Fruit fly (Drosophila melanogaster): Measurements from ENCODE around the gene Dysb.
A peak's percentile ranks its signal among the peaks of the same experiment; 100 is the strongest.

The Dysb gene

DNA sequence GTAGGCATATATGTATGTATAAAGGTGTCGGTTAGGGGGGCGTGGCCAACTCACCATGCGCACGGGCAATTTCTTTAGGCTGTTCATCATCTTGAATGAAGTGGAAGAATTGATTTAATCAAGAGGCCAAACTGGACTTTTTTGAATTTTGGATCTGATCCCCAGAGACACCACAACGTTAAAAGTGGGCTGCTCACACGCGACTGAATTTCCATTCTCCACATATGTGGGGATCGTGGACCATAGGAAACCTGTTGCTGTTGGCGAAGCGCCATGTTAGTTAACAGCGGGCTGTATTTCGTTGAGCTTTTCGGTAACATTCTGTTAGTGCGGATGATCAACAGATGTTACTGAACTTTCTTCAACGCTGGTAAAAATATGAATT is 30.5 kb downstream of the Dysb start, which contains the start of gene CG3902 (continued):
- TF ChIP-seq B-H2 (GFP tag; optimal IDR thresholded peaks at IDR 0.05) (peak; percentile 71), bowl (GFP tag; IDR thresholded peaks at IDR 0.05) (no peak), lbe (GFP tag; optimal IDR thresholded peaks at IDR 0.05) (peak; percentile 32), Eip74EF (GFP tag; optimal IDR thresholded peaks at IDR 0.05) (peak in 1 of 2 experiments; percentile 19), Rfx (GFP tag; IDR thresholded peaks at IDR 0.05) (peak; percentile 44; the same call in 1 of the 2 replicates), CG12659 (GFP tag; optimal IDR thresholded peaks at IDR 0.05) (peak; percentile 49), otp (GFP tag; IDR thresholded peaks at IDR 0.05) (no peak), lab (GFP tag; optimal IDR thresholded peaks at IDR 0.05) (peak; percentile 65), onecut (GFP tag; IDR thresholded peaks at IDR 0.05) (peak; percentile 31), nerfin-1 (tag; optimal IDR thresholded peaks at IDR 0.05) (peak; percentile 6), scrt (GFP tag; optimal IDR thresholded peaks at IDR 0.05) (peak; percentile 2), CHES-1-like (GFP tag; optimal IDR thresholded peaks at IDR 0.05) (peak; percentile 28), org-1 (GFP tag; optimal IDR thresholded peaks at IDR 0.05) (no peak), Deaf1 (tag; optimal IDR thresholded peaks at IDR 0.05) (peak; percentile 61), amos (GFP tag; IDR thresholded peaks at IDR 0.05; ENCODE audit: partially characterized antibody) (peak; percentile 43; the same call in 1 of the 2 replicates), chm (GFP tag; IDR thresholded peaks at IDR 0.05) (peak; percentile 75), CG31224 (GFP tag; IDR thresholded peaks at IDR 0.05) (0 out of 2 replicates have a peak, but pooled peaks have one; percentile 10), Dad (GFP tag; optimal IDR thresholded peaks at IDR 0.05) (peak; percentile 12), crol (GFP tag; IDR thresholded peaks at IDR 0.05) (0 out of 2 replicates have a peak, but pooled peaks have one; percentile 23), Awh (GFP tag; IDR thresholded peaks at IDR 0.05) (peak; percentile 31; the same call in 1 of the 2 replicates), lilli (GFP tag; optimal IDR thresholded peaks at IDR 0.05) (peak; percentile 70), nom (GFP tag; optimal IDR thresholded peaks at IDR 0.05) (peak; percentile 6), Atf6 (GFP tag; IDR thresholded peaks at IDR 0.05) (peak; percentile 60; the same call in 1 of the 2 replicates), chinmo (GFP tag; IDR thresholded peaks at IDR 0.05; ENCODE audit: partially characterized antibody) (peak; percentile 89; the same call in 2 of the 4 replicates), CG32532 (GFP tag; IDR thresholded peaks at IDR 0.05) (peak; percentile 48; the same call in 1 of the 2 replicates), CG10979 (tag; optimal IDR thresholded peaks at IDR 0.05) (no peak), CG33213 (GFP tag; optimal IDR thresholded peaks at IDR 0.05) (peak; percentile 7), NFAT (GFP tag; IDR thresholded peaks at IDR 0.05) (peak; percentile 68), MBD-R2 (GFP tag; IDR thresholded peaks at IDR 0.05) (0 out of 2 replicates have a peak, but pooled peaks have one; percentile 8), grn (GFP tag; optimal IDR thresholded peaks at IDR 0.05) (peak; percentile 84), CG2120 (GFP tag; optimal IDR thresholded peaks at IDR 0.05) (peak; percentile 3), odd (GFP tag; optimal IDR thresholded peaks at IDR 0.05) (peak; percentile 43), Nf-YB (GFP tag; optimal IDR thresholded peaks at IDR 0.05) (no peak), CG6854 (GFP tag; optimal IDR thresholded peaks at IDR 0.05) (peak; percentile 10), CG14667 (GFP tag; IDR thresholded peaks at IDR 0.05) (no peak), ems (GFP tag; optimal IDR thresholded peaks at IDR 0.05) (peak; percentile 34), CrebB (tag; optimal IDR thresholded peaks at IDR 0.05) (peak; percentile 27), CG1233 (GFP tag; optimal IDR thresholded peaks at IDR 0.05) (peak; percentile 5), ci (GFP tag; IDR thresholded peaks at IDR 0.05) (peak; percentile 83; the same call in 2 of the 3 replicates), nmo (GFP tag; optimal IDR thresholded peaks at IDR 0.05) (no peak), E2f2 (GFP tag; IDR thresholded peaks at IDR 0.05) (peak; percentile 12; the same call in 1 of the 2 replicates), kah (GFP tag; optimal IDR thresholded peaks at IDR 0.05) (peak; percentile 98), CG17568 (GFP tag; optimal IDR thresholded peaks at IDR 0.05) (peak; percentile 49), cwo (GFP tag; optimal IDR thresholded peaks at IDR 0.05) (peak; percentile 76), CG17186 (GFP tag; optimal IDR thresholded peaks at IDR 0.05) (no peak), gro (GFP tag; optimal IDR thresholded peaks at IDR 0.05) (peak; percentile 56), Lpt (GFP tag; optimal IDR thresholded peaks at IDR 0.05) (no peak), prd (optimal IDR thresholded peaks at IDR 0.05) (no peak), prd (GFP tag; IDR thresholded peaks at IDR 0.05) (no peak), HHEX (GFP tag; optimal IDR thresholded peaks at IDR 0.05) (peak; percentile 45)
